Fruit fly (Drosophila melanogaster) whole organism, embryonic: Measurements from ENCODE around the gene CG13029.

Experiments used
- Bgb ChIP-seq: fragments of 200-800 bp; sonication (Bioruptor generic); IDR thresholded peaks from 2 replicates; pipeline ENCODE4 v1.3.6; 2022; ENCODE audit warnings: missing biosample characterization, missing genetic modification characterization; ENCODE audit not compliant: partially characterized antibody
- Bteb2 ChIP-seq: fragments of 200-800 bp; sonication (Bioruptor generic); optimal IDR thresholded peaks from 2 replicates; lab custom pipeline; 2016; ENCODE audit warnings: missing biosample characterization, missing genetic modification characterization
- C15 ChIP-seq: fragments of 200-800 bp; sonication (Bioruptor generic); IDR thresholded peaks from 3 replicates; pipeline ENCODE4 v1.3.6; 2022; ENCODE audit warnings: missing biosample characterization, missing genetic modification characterization
- CG11456 ChIP-seq: fragments of 200-800 bp; sonication (Bioruptor generic); IDR thresholded peaks from 3 replicates; pipeline ENCODE4 v1.3.6; 2022; ENCODE audit warnings: missing biosample characterization, missing genetic modification characterization
- CG11696 ChIP-seq: fragments of 200-800 bp; sonication (Bioruptor generic); IDR thresholded peaks from 2 replicates; pipeline ENCODE4 v1.3.6; 2022; ENCODE audit warnings: missing biosample characterization, missing genetic modification characterization
- CG12155 ChIP-seq: fragments of 200-800 bp; sonication (Bioruptor generic); optimal IDR thresholded peaks from 3 replicates; lab custom pipeline; 2016; ENCODE audit warnings: missing biosample characterization, missing genetic modification characterization
- CG13287 ChIP-seq: fragments of 200-800 bp; sonication (Bioruptor generic); IDR thresholded peaks from 2 replicates; pipeline ENCODE4 v1.3.6; 2022; ENCODE audit warnings: missing biosample characterization, missing genetic modification characterization; ENCODE audit not compliant: partially characterized antibody
- CG14710 ChIP-seq: fragments of 200-800 bp; sonication (Bioruptor generic); optimal IDR thresholded peaks from 3 replicates; lab custom pipeline; 2019; ENCODE audit warnings: missing biosample characterization, mild to moderate bottlenecking, missing genetic modification characterization, moderate library complexity
- CG1529 ChIP-seq: fragments of 200-800 bp; sonication (Bioruptor generic); optimal IDR thresholded peaks from 3 replicates; lab custom pipeline; 2018; ENCODE audit warnings: missing biosample characterization, missing genetic modification characterization
- CG16779 ChIP-seq: fragments of 200-800 bp; sonication (Bioruptor generic); IDR thresholded peaks from 2 replicates; pipeline ENCODE4 v1.3.6; 2022; ENCODE audit warnings: missing biosample characterization, missing genetic modification characterization
- CG17328 ChIP-seq: fragments of 200-800 bp; sonication (Bioruptor generic); IDR thresholded peaks from 2 replicates; pipeline ENCODE4 v1.3.6; 2022; ENCODE audit warnings: missing biosample characterization, missing genetic modification characterization
- CG18011 ChIP-seq: fragments of 200-800 bp; sonication (Bioruptor generic); optimal IDR thresholded peaks from 2 replicates; lab custom pipeline; 2017; ENCODE audit warnings: missing biosample characterization, missing genetic modification characterization, mild to moderate bottlenecking, moderate library complexity, missing genotype
- CG3065 ChIP-seq: fragments of 200-800 bp; sonication (Bioruptor generic); optimal IDR thresholded peaks from 2 replicates; lab custom pipeline; 2016; ENCODE audit warnings: missing biosample characterization, missing genetic modification characterization
- CG32532 ChIP-seq: fragments of 200-800 bp; sonication (Bioruptor generic); IDR thresholded peaks from 2 replicates; pipeline ENCODE4 v1.3.6; 2022; ENCODE audit warnings: missing biosample characterization, missing genetic modification characterization
- CG32767 ChIP-seq: fragments of 200-800 bp; sonication (Bioruptor generic); IDR thresholded peaks from 2 replicates; pipeline ENCODE4 v1.3.6; 2022; ENCODE audit warnings: missing biosample characterization, missing genetic modification characterization
- CG3281 ChIP-seq: fragments of 200-800 bp; sonication (Bioruptor generic); optimal IDR thresholded peaks from 3 replicates; lab custom pipeline; 2017; ENCODE audit warnings: missing biosample characterization, mild to moderate bottlenecking, missing genetic modification characterization
- CG3995 ChIP-seq: fragments of 200-800 bp; sonication (Bioruptor generic); optimal IDR thresholded peaks from 3 replicates; lab custom pipeline; 2016; ENCODE audit warnings: missing biosample characterization, missing genetic modification characterization
- CG4404 ChIP-seq: fragments of 200-800 bp; sonication (Bioruptor generic); IDR thresholded peaks from 2 replicates; pipeline ENCODE4 v1.3.6; 2022; ENCODE audit warnings: missing biosample characterization, missing genetic modification characterization
- CG4820 ChIP-seq: fragments of 200-800 bp; sonication (Bioruptor generic); optimal IDR thresholded peaks from 3 replicates; lab custom pipeline; 2016; ENCODE audit warnings: missing biosample characterization, missing genetic modification characterization
- CG6272 ChIP-seq: fragments of 200-800 bp; sonication (Bioruptor generic); IDR thresholded peaks from 2 replicates; pipeline ENCODE4 v1.3.6; 2022; ENCODE audit warnings: missing biosample characterization, missing genetic modification characterization
- CG6683 ChIP-seq: fragments of 200-800 bp; sonication (Bioruptor generic); optimal IDR thresholded peaks from 2 replicates; lab custom pipeline; 2017; ENCODE audit warnings: missing biosample characterization, mild to moderate bottlenecking, missing genetic modification characterization, missing genetic modification reagents
- CG9932 ChIP-seq: fragments of 200-800 bp; sonication (Bioruptor generic); IDR thresholded peaks from 2 replicates; pipeline ENCODE4 v1.3.6; 2022; ENCODE audit warnings: missing biosample characterization, missing genetic modification characterization
- Elba2 ChIP-seq: fragments of 200-800 bp; sonication (Bioruptor generic); optimal IDR thresholded peaks from 3 replicates; lab custom pipeline; 2016; ENCODE audit warnings: missing biosample characterization, missing genetic modification characterization
- Hr78 ChIP-seq, 2 experiments: fragments of 200-800 bp in 1 of 2; fragments of >200 bp in 1 of 2; sonication (Bioruptor generic) in 1 of 2; optimal IDR thresholded peaks; 2 replicates each; lab custom pipeline; 2017 to 2019; ENCODE audit warnings: missing biosample characterization in 2 of 2, missing genetic modification characterization in 2 of 2, mild to moderate bottlenecking in 1 of 2, moderate library complexity in 1 of 2
- Hsf ChIP-seq: fragments of 200-800 bp; sonication (Bioruptor generic); optimal IDR thresholded peaks from 3 replicates; lab custom pipeline; 2016; ENCODE audit warnings: missing biosample characterization, missing genetic modification characterization
- NC2β ChIP-seq: fragments of 200-800 bp; sonication (Bioruptor generic); optimal IDR thresholded peaks from 2 replicates; lab custom pipeline; 2016; ENCODE audit warnings: missing biosample characterization, missing genetic modification characterization
- Nf-YC ChIP-seq: fragments of 200-800 bp; optimal IDR thresholded peaks from 3 replicates; lab custom pipeline; 2019; ENCODE audit warnings: missing biosample characterization, mild to moderate bottlenecking, missing genetic modification characterization, moderate library complexity
- Opbp ChIP-seq: fragments of 200-800 bp; sonication (Bioruptor generic); IDR thresholded peaks from 3 replicates; pipeline ENCODE4 v1.3.6; 2022; ENCODE audit warnings: missing biosample characterization, missing genetic modification characterization; ENCODE audit not compliant: partially characterized antibody
- Optix ChIP-seq: fragments of 200-800 bp; sonication (Bioruptor generic); IDR thresholded peaks from 3 replicates; pipeline ENCODE4 v1.3.6; 2022; ENCODE audit warnings: missing biosample characterization, missing genetic modification characterization
- Rx ChIP-seq: fragments of 200-800 bp; sonication (Bioruptor generic); IDR thresholded peaks from 2 replicates; pipeline ENCODE4 v1.3.6; 2022; ENCODE audit warnings: missing biosample characterization, missing genetic modification characterization
- Scr ChIP-seq: fragments of 200-800 bp; sonication (Bioruptor generic); IDR thresholded peaks from 2 replicates; pipeline ENCODE4 v1.3.6; 2022; ENCODE audit warnings: missing biosample characterization, missing genetic modification characterization; ENCODE audit not compliant: partially characterized antibody
- Side ChIP-seq: fragments of 200-800 bp; sonication (Bioruptor generic); optimal IDR thresholded peaks from 2 replicates; lab custom pipeline; 2016; ENCODE audit warnings: missing biosample characterization, missing genetic modification characterization
- Sin3A ChIP-seq: fragments of >200 bp; optimal IDR thresholded peaks from 2 replicates; lab custom pipeline; 2018
- ci ChIP-seq: fragments of 200-800 bp; sonication (Bioruptor generic); IDR thresholded peaks from 3 replicates; pipeline ENCODE4 v1.3.6; 2022; ENCODE audit warnings: missing biosample characterization, missing genetic modification characterization
- dan ChIP-seq: fragments of 200-800 bp; sonication (Bioruptor generic); IDR thresholded peaks from 2 replicates; pipeline ENCODE4 v1.3.6; 2022; ENCODE audit warnings: missing biosample characterization, missing genetic modification characterization
- dysf ChIP-seq: fragments of 200-800 bp; sonication (Bioruptor generic); IDR thresholded peaks from 3 replicates; pipeline ENCODE4 v1.3.6; 2022; ENCODE audit warnings: missing biosample characterization, missing genetic modification characterization
- eve ChIP-seq, 2 experiments: fragments of >200 bp; optimal IDR thresholded peaks; 2 replicates each; lab custom pipeline; 2017; ENCODE audit warnings: missing biosample characterization in 2 of 2, missing genetic modification characterization in 2 of 2
- fd96Cb ChIP-seq: fragments of 200-800 bp; sonication (Bioruptor generic); optimal IDR thresholded peaks from 2 replicates; lab custom pipeline; 2018; ENCODE audit warnings: missing biosample characterization, mild to moderate bottlenecking, missing genetic modification characterization, moderate library complexity
- grn ChIP-seq: fragments of 200-800 bp; sonication (Bioruptor generic); optimal IDR thresholded peaks from 3 replicates; lab custom pipeline; 2017; ENCODE audit warnings: missing biosample characterization, missing genetic modification characterization
- h ChIP-seq: fragments of >200 bp; optimal IDR thresholded peaks from 2 replicates; lab custom pipeline; 2017
- kah ChIP-seq: fragments of 200-800 bp; sonication (Bioruptor generic); optimal IDR thresholded peaks from 2 replicates; lab custom pipeline; 2018; ENCODE audit warnings: missing biosample characterization, mild to moderate bottlenecking, missing genetic modification characterization
- mld ChIP-seq: fragments of 200-800 bp; sonication (Bioruptor generic); IDR thresholded peaks from 3 replicates; pipeline ENCODE4 v1.3.6; 2022; ENCODE audit warnings: missing biosample characterization, missing genetic modification characterization; ENCODE audit not compliant: partially characterized antibody
- nom ChIP-seq: fragments of 200-800 bp; sonication (Bioruptor generic); optimal IDR thresholded peaks from 2 replicates; lab custom pipeline; 2017; ENCODE audit warnings: missing biosample characterization, missing genetic modification characterization, mild to moderate bottlenecking, moderate library complexity, missing genetic modification reagents
- rib ChIP-seq: fragments of 200-800 bp; sonication (Bioruptor generic); IDR thresholded peaks from 2 replicates; pipeline ENCODE4 v1.3.6; 2022; ENCODE audit warnings: missing biosample characterization, missing genetic modification characterization
- row ChIP-seq: fragments of 200-800 bp; sonication (Bioruptor generic); IDR thresholded peaks from 3 replicates; pipeline ENCODE4 v1.3.6; 2022; ENCODE audit warnings: missing biosample characterization, missing genetic modification characterization
- sc ChIP-seq, 3 experiments: fragments of >200 bp in 2 of 3; fragments of 200-800 bp in 1 of 3; sonication (Bioruptor generic) in 1 of 3; optimal IDR thresholded peaks; 2 replicates in 2 of 3; 3 replicates in 1 of 3; lab custom pipeline; 2017; ENCODE audit warnings: mild to moderate bottlenecking in 1 of 3, missing biosample characterization in 1 of 3, missing genetic modification characterization in 1 of 3, missing genetic modification reagents in 1 of 3
- sim ChIP-seq: fragments of 200-800 bp; sonication (Bioruptor generic); IDR thresholded peaks from 2 replicates; pipeline ENCODE4 v1.3.6; 2022; ENCODE audit warnings: missing biosample characterization, missing genetic modification characterization
- twi ChIP-seq: fragments of 200-800 bp; optimal IDR thresholded peaks from 2 replicates; lab custom pipeline; 2019; ENCODE audit warnings: missing biosample characterization, mild to moderate bottlenecking, missing genetic modification characterization, moderate library complexity
- tx ChIP-seq: fragments of 200-800 bp; sonication (Bioruptor generic); optimal IDR thresholded peaks from 2 replicates; lab custom pipeline; 2016; ENCODE audit warnings: missing biosample characterization, missing genetic modification characterization
- usp ChIP-seq: fragments of >200 bp; optimal IDR thresholded peaks from 2 replicates; lab custom pipeline; 2017; ENCODE audit warnings: missing biosample characterization, missing genetic modification characterization
- vnd ChIP-seq: fragments of 200-800 bp; sonication (Bioruptor generic); IDR thresholded peaks from 3 replicates; pipeline ENCODE4 v1.3.6; 2022; ENCODE audit warnings: missing biosample characterization, missing genetic modification characterization; ENCODE audit not compliant: partially characterized antibody
- yki ChIP-seq: fragments of >200 bp; optimal IDR thresholded peaks from 3 replicates; lab custom pipeline; 2018

The CG13029 gene

dm6 chr3L:16862284-16862683, 1.9 kb downstream of the CG13029 start, which contains the start of gene Rh4:
Gene Rh4 (minus strand): TSS chr3L:16862517.
- TF ChIP-seq fd96Cb (no peak), sim (GFP tag; lab: Robert Waterston, UW) (no peak), Hsf (GFP tag; lab: Kevin White, UChicago) (no peak), CG17328 (no peak), NC2β (GFP tag; lab: Kevin White, UChicago) (no peak), nom (no peak), C15 (GFP tag; lab: Robert Waterston, UW) (no peak), eve (GFP tag; optimal IDR thresholded peaks at IDR 0.05; lab: Kevin White, UChicago) (no peak), CG6272 (GFP tag; lab: Robert Waterston, UW) (no peak), CG1529 (GFP tag; lab: Kevin White, UChicago) (no peak), Nf-YC (tag; lab: Kevin White, UChicago) (no peak), CG3995 (GFP tag; lab: Kevin White, UChicago) (no peak), CG13287 (0 out of 2 replicates have a peak, but pooled peaks have one; percentile 5), CG6683 (GFP tag; lab: Kevin White, UChicago) (no peak), CG9932 (GFP tag; lab: Robert Waterston, UW) (peak; percentile 47), tx (GFP tag; lab: Kevin White, UChicago) (no peak), CG18011 (GFP tag; lab: Kevin White, UChicago) (no peak), CG32532 (no peak), dysf (no peak), grn (GFP tag; lab: Kevin White, UChicago) (no peak), CG11696 (GFP tag; lab: Robert Waterston, UW) (peak; percentile 9; the same call in 1 of the 2 replicates), CG16779 (peak; percentile 23; the same call in 1 of the 2 replicates), Side (GFP tag; lab: Kevin White, UChicago) (no peak), usp (no peak), Optix (GFP tag; lab: Robert Waterston, UW) (0 out of 3 replicates have a peak, but pooled peaks have one; percentile 24), CG4404 (no peak), dan (no peak), CG32767 (no peak), kah (no peak), Bgb (GFP tag; lab: Robert Waterston, UW) (0 out of 2 replicates have a peak, but pooled peaks have one; percentile 24), CG3281 (no peak), Opbp (GFP tag; lab: Robert Waterston, UW) (0 out of 3 replicates have a peak, but pooled peaks have one; percentile 41), twi (tag; lab: Kevin White, UChicago) (no peak), mld (GFP tag; lab: Robert Waterston, UW) (0 out of 3 replicates have a peak, but pooled peaks have one; percentile 14), vnd (GFP tag; lab: Robert Waterston, UW) (no peak; the same call in 2 of the 3 replicates), sc (optimal IDR thresholded peaks at IDR 0.05; lab: Kevin White, UChicago) (no peak), sc (GFP tag; optimal IDR thresholded peaks at IDR 0.05; lab: Kevin White, UChicago) (no peak), h (lab: Kevin White, UChicago) (no peak), CG14710 (tag; lab: Kevin White, UChicago) (no peak), row (GFP tag; lab: Robert Waterston, UW) (0 out of 3 replicates have a peak, but pooled peaks have one; percentile 12), CG4820 (no peak), Sin3A (lab: Kevin White, UChicago) (no peak), rib (GFP tag; lab: Robert Waterston, UW) (no peak), ci (GFP tag; lab: Robert Waterston, UW) (peak; percentile 28; the same call in 1 of the 3 replicates), Elba2 (GFP tag; lab: Kevin White, UChicago) (no peak), Bteb2 (GFP tag; lab: Kevin White, UChicago) (no peak), CG3065 (no peak), yki (lab: Kevin White, UChicago) (no peak), CG11456 (0 out of 3 replicates have a peak, but pooled peaks have one; percentile 53), Hr78 (GFP tag; optimal IDR thresholded peaks at IDR 0.05; lab: Kevin White, UChicago) (no peak), Scr (no peak), CG12155 (GFP tag; lab: Kevin White, UChicago) (no peak), Rx (GFP tag; lab: Robert Waterston, UW) (0 out of 2 replicates have a peak, but pooled peaks have one; percentile 19)
